Worm (Caenorhabditis elegans): ENCODE data around the gene ubc-23.

Gene ubc-23

DNA sequence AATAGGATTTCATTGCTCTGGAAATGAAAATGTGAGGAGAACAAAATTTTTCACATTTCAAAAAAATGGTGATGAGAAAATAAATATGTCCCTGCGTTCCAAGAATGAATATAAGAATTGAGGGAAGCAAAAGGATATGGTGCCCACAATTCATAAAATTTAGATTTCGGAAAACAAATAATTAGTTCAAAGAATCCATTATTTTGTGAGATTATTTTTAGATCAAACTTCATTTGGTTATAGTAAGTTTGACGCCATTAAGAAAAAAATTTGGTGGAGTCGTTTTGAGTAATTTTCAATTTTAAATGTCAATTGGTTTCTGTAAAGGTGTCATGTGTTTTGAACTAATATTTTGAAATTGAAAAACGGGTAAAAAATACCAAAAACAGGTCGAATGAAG, 43.7 kb upstream of the ubc-23 start:
- TF ChIP-seq pqm-1 (tag; optimal IDR thresholded peaks at IDR 0.05) (no peak), madf-2 (tag; optimal IDR thresholded peaks at IDR 0.05) (no peak), ceh-45 (GFP tag; IDR thresholded peaks at IDR 0.05) (no peak), unc-42 (tag; optimal IDR thresholded peaks at IDR 0.05) (no peak), ttx-3 (tag; optimal IDR thresholded peaks at IDR 0.05) (no peak), hlh-30 (tag; optimal IDR thresholded peaks at IDR 0.05; ENCODE audit: insufficient read depth) (no peak), ceh-48 (tag; optimal IDR thresholded peaks at IDR 0.05) (no peak), syd-9 (tag; optimal IDR thresholded peaks at IDR 0.05) (no peak), lim-6 (tag; optimal IDR thresholded peaks at IDR 0.05) (no peak), ceh-6 (GFP tag; optimal IDR thresholded peaks at IDR 0.05) (no peak), unc-86 (tag; optimal IDR thresholded peaks at IDR 0.05) (no peak), pros-1 (tag; optimal IDR thresholded peaks at IDR 0.05) (no peak), sox-2 (GFP tag; IDR thresholded peaks at IDR 0.05) (no peak), F13H6.1 (tag; optimal IDR thresholded peaks at IDR 0.05) (no peak), fkh-6 (tag; optimal IDR thresholded peaks at IDR 0.05) (no peak), tbx-2 (tag; optimal IDR thresholded peaks at IDR 0.05) (no peak)

DNA sequence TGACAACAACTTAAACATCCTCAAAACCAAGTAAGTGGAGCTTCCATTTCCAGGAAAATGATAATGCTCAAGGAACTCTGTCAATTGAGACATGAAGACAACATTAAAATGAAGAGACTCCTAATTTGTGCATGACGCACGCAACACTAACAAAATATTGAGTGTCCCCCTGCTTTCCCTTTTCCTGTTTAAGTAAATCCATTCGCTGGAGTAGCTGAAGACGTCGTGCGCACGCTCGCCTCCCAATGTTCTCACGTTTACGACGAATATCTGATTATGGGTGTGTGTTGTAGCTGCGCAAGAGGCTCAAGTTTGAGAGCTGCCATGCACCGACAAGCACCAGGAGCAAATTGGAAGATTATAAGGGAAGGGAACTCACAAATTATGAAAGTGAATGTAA, 43.1 kb upstream of the ubc-23 start:
- TF ChIP-seq odd-2 (tag; optimal IDR thresholded peaks at IDR 0.05) (no peak), pag-3 (tag; optimal IDR thresholded peaks at IDR 0.05; ENCODE audit: borderline replicate concordance) (no peak), unc-42 (tag; optimal IDR thresholded peaks at IDR 0.05) (peak; percentile 97), unc-3 (GFP tag; conservative IDR thresholded peaks at IDR 0.05) (no peak), unc-3 (tag; optimal IDR thresholded peaks at IDR 0.05) (no peak), nhr-11 (tag; optimal IDR thresholded peaks at IDR 0.05) (no peak), hlh-30 (tag; optimal IDR thresholded peaks at IDR 0.05; ENCODE audit: insufficient read depth) (no peak), unc-86 (tag; optimal IDR thresholded peaks at IDR 0.05) (no peak), F13H6.1 (tag; optimal IDR thresholded peaks at IDR 0.05) (no peak), ceh-31 (tag; optimal IDR thresholded peaks at IDR 0.05) (peak; percentile 26)

DNA sequence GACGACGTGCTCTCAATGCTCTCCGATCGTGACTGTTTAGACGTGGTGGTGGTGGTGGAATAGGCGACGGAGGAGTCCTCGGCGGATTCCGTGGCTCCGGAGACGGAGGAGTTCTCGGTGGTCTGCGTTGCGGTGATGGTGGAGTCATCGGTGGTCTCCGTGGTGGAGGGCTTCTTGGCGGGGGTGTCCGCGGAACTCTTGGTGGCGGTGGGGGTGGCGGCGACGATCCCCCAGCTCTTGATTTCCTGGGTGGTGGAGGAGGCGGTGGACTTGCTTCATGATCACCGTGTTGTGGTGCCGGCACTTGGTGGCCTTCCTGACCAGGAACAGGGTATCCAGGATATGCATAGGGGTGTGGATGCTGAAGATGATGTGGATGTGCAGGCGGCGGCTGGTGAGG, 38.6 kb upstream of the ubc-23 start:
- TF ChIP-seq elt-2 (tag; optimal IDR thresholded peaks at IDR 0.05) (no peak), ceh-48 (tag; optimal IDR thresholded peaks at IDR 0.05) (no peak), fax-1 (tag; optimal IDR thresholded peaks at IDR 0.05) (no peak), syd-9 (tag; optimal IDR thresholded peaks at IDR 0.05) (no peak)

DNA sequence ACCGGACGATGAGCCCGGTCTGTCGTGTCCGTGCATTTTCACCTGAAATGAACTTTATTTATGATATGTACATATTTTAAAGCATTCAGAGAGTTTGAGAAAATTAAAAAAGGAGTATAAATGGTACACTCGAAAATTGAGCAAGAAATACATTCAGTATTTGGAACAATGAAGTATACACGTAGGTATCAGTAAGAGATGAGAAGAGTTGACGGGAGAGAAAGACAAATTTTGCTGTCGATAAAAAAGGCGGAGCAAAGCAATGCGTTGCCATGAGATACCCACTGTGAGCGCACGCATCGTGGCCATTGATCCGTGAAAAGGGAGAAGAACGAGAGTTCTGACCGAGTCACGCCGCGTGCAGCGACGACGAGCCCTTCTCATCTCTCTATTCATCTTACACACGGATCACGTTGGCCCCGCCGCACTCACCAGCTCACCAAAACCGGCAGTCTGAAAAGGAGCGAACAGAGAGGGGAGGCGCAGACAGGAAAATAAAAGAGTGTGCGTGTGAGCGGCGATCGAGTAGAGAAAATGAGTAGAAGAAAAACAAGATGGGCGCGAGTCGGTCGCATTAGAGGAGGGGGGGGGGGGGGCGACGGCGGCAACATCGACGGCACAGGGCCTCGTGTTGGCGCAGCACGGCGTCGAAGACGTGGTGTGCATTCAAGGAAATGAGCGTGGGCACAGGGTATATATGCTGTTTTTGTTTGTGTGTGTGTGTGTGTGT, 37.9 kb upstream of the ubc-23 start, which contains the start of gene R04E5.8:
Gene R04E5.8 (minus strand): TSS at position 51 of the 730 bp plus-strand sequence.
- TF ChIP-seq unc-42 (tag; optimal IDR thresholded peaks at IDR 0.05) (peak; percentile 36), ets-4 (tag; optimal IDR thresholded peaks at IDR 0.05) (no peak), fkh-6 (tag; optimal IDR thresholded peaks at IDR 0.05) (peak; percentile 36), ref-2 (tag; optimal IDR thresholded peaks at IDR 0.05) (peak; percentile 11)

DNA sequence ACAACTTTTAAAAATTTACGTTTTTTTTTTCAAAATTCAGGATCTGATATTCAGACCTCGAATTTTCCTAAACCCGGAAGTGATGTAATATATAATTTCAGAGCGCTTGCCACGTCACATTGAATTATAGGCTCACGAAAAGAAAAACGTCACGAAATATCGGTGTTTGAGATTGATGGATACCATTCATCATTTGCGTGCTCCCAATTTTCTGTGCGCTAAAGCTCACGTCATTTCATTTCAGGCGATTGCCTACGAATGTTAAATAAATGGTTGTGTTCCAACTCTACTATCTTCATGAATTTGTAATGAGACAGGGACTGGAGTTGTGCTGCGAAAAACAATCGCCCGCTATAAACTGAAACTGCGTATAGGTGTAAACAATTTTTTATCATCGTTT, 35.3 kb upstream of the ubc-23 start:
- TF ChIP-seq tbx-7 (tag; optimal IDR thresholded peaks at IDR 0.05) (no peak), unc-86 (tag; optimal IDR thresholded peaks at IDR 0.05) (no peak), zip-5 (tag; optimal IDR thresholded peaks at IDR 0.05) (no peak), ceh-6 (GFP tag; optimal IDR thresholded peaks at IDR 0.05) (no peak), sox-2 (GFP tag; IDR thresholded peaks at IDR 0.05) (no peak), ceh-45 (GFP tag; IDR thresholded peaks at IDR 0.05) (no peak), hlh-8 (tag; optimal IDR thresholded peaks at IDR 0.05) (no peak), npax-4 (tag; optimal IDR thresholded peaks at IDR 0.05) (no peak), ceh-14 (tag; optimal IDR thresholded peaks at IDR 0.05) (no peak), dmd-4 (tag; optimal IDR thresholded peaks at IDR 0.05; ENCODE audit: borderline replicate concordance) (no peak), ttx-3 (tag; optimal IDR thresholded peaks at IDR 0.05) (no peak), ceh-31 (tag; optimal IDR thresholded peaks at IDR 0.05) (no peak), ceh-34 (tag; optimal IDR thresholded peaks at IDR 0.05) (no peak), lin-11 (tag; optimal IDR thresholded peaks at IDR 0.05) (no peak), pat-9 (tag; optimal IDR thresholded peaks at IDR 0.05) (no peak), T23F11.4 (GFP tag; optimal IDR thresholded peaks at IDR 0.05) (no peak), dve-1 (tag; optimal IDR thresholded peaks at IDR 0.05) (no peak), ceh-18 (tag; optimal IDR thresholded peaks at IDR 0.05) (no peak)

Measured in whole organism, late embryonic.